Worm (Caenorhabditis elegans) whole organism, L2 larva: ENCODE measurements around the gene mps-1.

Experiments used
- ZK546.5 ChIP-seq: sonication (generic microtip); optimal IDR thresholded peaks from 2 replicates; lab custom pipeline; 2017; ENCODE audit warnings: missing biosample characterization, missing genetic modification characterization
- ceh-82 ChIP-seq: fragments of 150-350 bp; optimal IDR thresholded peaks from 2 replicates; lab custom pipeline; 2014; ENCODE audit warnings: missing biosample characterization, missing genetic modification characterization
- egl-27 ChIP-seq: sonication (generic microtip); optimal IDR thresholded peaks from 3 replicates; lab custom pipeline; 2017; ENCODE audit warnings: missing biosample characterization, missing genetic modification reagents, missing genetic modification characterization
- elt-1 ChIP-seq: fragments of 150-350 bp; optimal IDR thresholded peaks from 2 replicates; lab custom pipeline; 2014; ENCODE audit warnings: missing biosample characterization, missing genetic modification characterization
- lin-11 ChIP-seq: fragments of 150-350 bp; sonication (generic microtip); optimal IDR thresholded peaks from 2 replicates; lab custom pipeline; 2014; ENCODE audit warnings: missing biosample characterization, missing genetic modification characterization, inconsistent platforms, mixed read lengths
- lsy-2 ChIP-seq, 2 experiments: fragments of 150-350 bp in 1 of 2; sonication (generic microtip) in 1 of 2; optimal IDR thresholded peaks; 2 replicates each; lab custom pipeline; 2014 to 2017; ENCODE audit warnings: missing biosample characterization in 2 of 2, missing genetic modification characterization in 2 of 2
- mdl-1 ChIP-seq, 2 experiments: fragments of 150-350 bp in 1 of 2; sonication (generic microtip) in 1 of 2; optimal IDR thresholded peaks; 2 replicates each; lab custom pipeline; 2017; ENCODE audit warnings: missing biosample characterization in 2 of 2, missing genetic modification characterization in 2 of 2
- nhr-77 ChIP-seq: fragments of 150-350 bp; optimal IDR thresholded peaks from 2 replicates; lab custom pipeline; 2014; ENCODE audit warnings: missing biosample characterization, missing genetic modification characterization
- snpc-4 ChIP-seq: fragments of 150-350 bp; optimal IDR thresholded peaks from 2 replicates; lab custom pipeline; 2014; ENCODE audit warnings: missing biosample characterization, missing genetic modification characterization
- unc-39 ChIP-seq: fragments of 150-350 bp; optimal IDR thresholded peaks from 2 replicates; lab custom pipeline; 2014; ENCODE audit warnings: missing biosample characterization, missing genetic modification characterization
- unc-62 ChIP-seq: fragments of 150-350 bp; optimal IDR thresholded peaks from 2 replicates; lab custom pipeline; 2014; ENCODE audit warnings: missing biosample characterization, missing genetic modification reagents, missing genetic modification characterization
- zag-1 ChIP-seq: fragments of 150-350 bp; optimal IDR thresholded peaks from 2 replicates; lab custom pipeline; 2014; ENCODE audit warnings: missing biosample characterization, missing genetic modification characterization
- ztf-4 ChIP-seq: fragments of 150-350 bp; optimal IDR thresholded peaks from 2 replicates; lab custom pipeline; 2014; ENCODE audit warnings: missing biosample characterization, missing genetic modification characterization

ce11 chrII:6339948-6340347 is 45.8 kb upstream of the mps-1 start, which contains the start of gene C32D5.7:
- TF ChIP-seq mdl-1 (tag; optimal IDR thresholded peaks at IDR 0.05; lab: Kevin White, UChicago): no peak
- TF ChIP-seq unc-39 (tag; lab: Kevin White, UChicago): no peak
- no peak for TF ChIP-seq lsy-2 (tag; optimal IDR thresholded peaks at IDR 0.05; lab: Kevin White, UChicago)
- no peak for TF ChIP-seq ZK546.5 (tag; lab: Kevin White, UChicago)
- TF ChIP-seq ztf-4 (tag; lab: Kevin White, UChicago): no peak
- TF ChIP-seq nhr-77 (tag; lab: Kevin White, UChicago): no peak
- TF ChIP-seq snpc-4: no peak
- TF ChIP-seq unc-62 (GFP tag; lab: Kevin White, UChicago): no peak
- no peak for TF ChIP-seq lin-11 (tag; lab: Kevin White, UChicago)
- no peak for TF ChIP-seq elt-1 (tag; lab: Kevin White, UChicago)
- no peak for TF ChIP-seq egl-27 (tag; lab: Kevin White, UChicago)
- no peak for TF ChIP-seq ceh-82 (tag; lab: Kevin White, UChicago)
- TF ChIP-seq zag-1 (tag; lab: Kevin White, UChicago): no peak
